Worm (Caenorhabditis elegans): ENCODE data around the gene R02F2.10.

- TF ChIP-seq klf-2 (GFP tag; conservative IDR thresholded peaks at IDR 0.05) (no peak), T22C8.4 (GFP tag; IDR thresholded peaks at IDR 0.05) (no peak), flt-1 (GFP tag; IDR thresholded peaks at IDR 0.05) (no peak), cog-1 (tag; optimal IDR thresholded peaks at IDR 0.05) (no peak), tab-1 (GFP tag; IDR thresholded peaks at IDR 0.05) (no peak), ztf-29 (GFP tag; IDR thresholded peaks at IDR 0.05) (no peak), med-1 (GFP tag; optimal IDR thresholded peaks at IDR 0.05; ENCODE audit: insufficient read depth) (no peak), ref-1 (GFP tag; conservative IDR thresholded peaks at IDR 0.05) (no peak)
These were observed 29.9 kb upstream of the R02F2.10 start, which contains the start of gene skpt-1 for ce11 chrIII:5448177-5448576.
